Worm (Caenorhabditis elegans) whole organism, L3 larva: Measurements from ENCODE around the gene T24F1.7.

Source experiments
- R02D3.7 ChIP-seq: fragments of 150-350 bp; optimal IDR thresholded peaks from 2 replicates; lab custom pipeline; 2014; ENCODE audit warnings: missing biosample characterization, missing genetic modification characterization
- egl-27 ChIP-seq: sonication (generic microtip); optimal IDR thresholded peaks from 4 replicates; lab custom pipeline; 2017; ENCODE audit warnings: missing biosample characterization, missing genetic modification reagents, missing genetic modification characterization
- hmg-11 ChIP-seq: sonication (generic microtip); optimal IDR thresholded peaks from 2 replicates; lab custom pipeline; 2016; ENCODE audit warnings: missing genetic modification characterization, missing compliant biosample characterization
- nhr-12 ChIP-seq: fragments of 150-350 bp; optimal IDR thresholded peaks from 2 replicates; lab custom pipeline; 2014; ENCODE audit warnings: missing biosample characterization, missing genetic modification characterization
- sea-2 ChIP-seq: fragments of 150-350 bp; sonication (generic microtip); optimal IDR thresholded peaks from 4 replicates; lab custom pipeline; 2014; ENCODE audit warnings: missing biosample characterization, missing genetic modification reagents, missing genetic modification characterization
- unc-39 ChIP-seq: sonication (generic microtip); optimal IDR thresholded peaks from 4 replicates; lab custom pipeline; 2017; ENCODE audit warnings: missing biosample characterization, missing genetic modification characterization
- ztf-11 ChIP-seq: fragments of 150-350 bp; optimal IDR thresholded peaks from 2 replicates; lab custom pipeline; 2014; ENCODE audit warnings: missing biosample characterization, missing genetic modification characterization

DNA sequence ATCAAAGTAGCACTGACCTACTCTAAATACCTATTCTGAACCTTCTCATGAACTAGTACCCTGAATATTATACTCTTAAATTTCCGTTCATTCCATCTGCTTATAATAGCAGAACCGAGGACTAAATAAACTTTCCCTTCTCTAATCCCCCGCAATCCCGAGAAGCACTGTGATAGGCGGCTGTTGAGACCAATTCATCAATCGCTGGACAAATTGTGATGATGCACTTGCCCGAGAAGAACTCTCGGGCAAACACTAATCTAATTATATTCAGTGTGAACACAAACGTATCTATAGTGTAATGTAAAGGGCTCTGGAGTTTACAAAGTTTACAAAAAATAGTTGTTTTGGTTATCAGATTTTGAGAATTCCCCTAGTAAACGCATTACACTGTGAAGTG, 37.4 kb upstream of the T24F1.7 start:
- TF ChIP-seq nhr-12 (tag; lab: Kevin White, UChicago) (no peak), sea-2 (GFP tag; lab: Kevin White, UChicago) (no peak), R02D3.7 (tag; lab: Kevin White, UChicago) (no peak), unc-39 (no peak), egl-27 (tag; lab: Kevin White, UChicago) (no peak), hmg-11 (tag; lab: Kevin White, UChicago) (no peak), ztf-11 (no peak)
